Worm (Caenorhabditis elegans) whole organism, late embryonic: ENCODE measurements around the gene F56B3.4.
A peak's percentile ranks its signal among the peaks of the same experiment; 100 is the strongest.

Source experiments
- C08G9.2 ChIP-seq: sonication (generic microtip); optimal IDR thresholded peaks from 2 replicates; lab custom pipeline; 2016; ENCODE audit warnings: mild to moderate bottlenecking, missing genetic modification characterization, moderate library complexity, missing compliant biosample characterization
- C38D4.7 ChIP-seq: fragments of 200-800 bp; sonication (Bioruptor generic); optimal IDR thresholded peaks from 2 replicates; lab custom pipeline; 2018; ENCODE audit warnings: mild to moderate bottlenecking, missing genetic modification characterization, moderate library complexity, missing compliant biosample characterization
- K09A11.1 ChIP-seq: sonication (generic microtip); optimal IDR thresholded peaks from 2 replicates; lab custom pipeline; 2017; ENCODE audit warnings: antibody characterized with exemption, mild to moderate bottlenecking, missing genetic modification characterization, missing compliant biosample characterization; ENCODE audit not compliant: insufficient read depth
- ceh-14 ChIP-seq: sonication (generic microtip); optimal IDR thresholded peaks from 2 replicates; lab custom pipeline; 2016; ENCODE audit warnings: missing genotype, missing genetic modification characterization, missing compliant biosample characterization
- ceh-18 ChIP-seq: sonication (generic microtip); optimal IDR thresholded peaks from 2 replicates; lab custom pipeline; 2016; ENCODE audit warnings: missing genetic modification characterization, missing compliant biosample characterization
- ceh-19 ChIP-seq: fragments of 200-800 bp; sonication (Bioruptor generic); optimal IDR thresholded peaks from 2 replicates; lab custom pipeline; 2018; ENCODE audit warnings: mild to moderate bottlenecking, missing genetic modification characterization, missing compliant biosample characterization
- ceh-22 ChIP-seq: sonication (generic microtip); optimal IDR thresholded peaks from 2 replicates; lab custom pipeline; 2017; ENCODE audit warnings: missing biosample characterization, missing genetic modification characterization
- ceh-31 ChIP-seq: sonication (generic microtip); optimal IDR thresholded peaks from 2 replicates; lab custom pipeline; 2016; ENCODE audit warnings: missing genetic modification characterization, missing compliant biosample characterization
- ceh-34 ChIP-seq: sonication (generic microtip); optimal IDR thresholded peaks from 2 replicates; lab custom pipeline; 2016; ENCODE audit warnings: mild to moderate bottlenecking, missing genetic modification characterization, missing compliant biosample characterization
- ceh-9 ChIP-seq: sonication (generic microtip); optimal IDR thresholded peaks from 2 replicates; lab custom pipeline; 2016; ENCODE audit warnings: mild to moderate bottlenecking, missing genetic modification characterization, inconsistent platforms, missing compliant biosample characterization
- che-1 ChIP-seq: sonication (generic microtip); optimal IDR thresholded peaks from 2 replicates; lab custom pipeline; 2016; ENCODE audit warnings: mild to moderate bottlenecking, missing genetic modification characterization, missing compliant biosample characterization
- dmd-4 ChIP-seq: sonication (generic microtip); optimal IDR thresholded peaks from 2 replicates; lab custom pipeline; 2016; ENCODE audit warnings: borderline replicate concordance, missing genetic modification characterization, missing compliant biosample characterization
- elt-2 ChIP-seq: sonication (generic microtip); optimal IDR thresholded peaks from 2 replicates; lab custom pipeline; 2016; ENCODE audit warnings: missing genetic modification reagents, missing genetic modification characterization, missing compliant biosample characterization
- ets-4 ChIP-seq: sonication (generic microtip); optimal IDR thresholded peaks from 2 replicates; lab custom pipeline; 2016; ENCODE audit warnings: missing genetic modification characterization, missing compliant biosample characterization
- eyg-1 ChIP-seq: sonication (generic microtip); optimal IDR thresholded peaks from 2 replicates; lab custom pipeline; 2016; ENCODE audit warnings: missing genotype, missing genetic modification characterization, missing compliant biosample characterization
- fax-1 ChIP-seq: sonication (generic microtip); optimal IDR thresholded peaks from 2 replicates; lab custom pipeline; 2016; ENCODE audit warnings: missing genotype, missing genetic modification characterization, missing compliant biosample characterization
- fkh-6 ChIP-seq: sonication (generic microtip); optimal IDR thresholded peaks from 2 replicates; lab custom pipeline; 2016; ENCODE audit warnings: missing genetic modification characterization, missing compliant biosample characterization
- hlh-13 ChIP-seq: fragments of 200-800 bp; sonication (Bioruptor generic); optimal IDR thresholded peaks from 2 replicates; lab custom pipeline; 2018; ENCODE audit warnings: mild to moderate bottlenecking, missing genetic modification characterization, missing compliant biosample characterization
- hlh-15 ChIP-seq: sonication (generic microtip); optimal IDR thresholded peaks from 2 replicates; lab custom pipeline; 2016; ENCODE audit warnings: missing genetic modification characterization, missing compliant biosample characterization
- hlh-30 ChIP-seq: sonication (generic microtip); optimal IDR thresholded peaks from 2 replicates; lab custom pipeline; 2017; ENCODE audit warnings: antibody characterized with exemption, missing genetic modification characterization, missing compliant biosample characterization; ENCODE audit not compliant: insufficient read depth
- hlh-8 ChIP-seq: sonication (generic microtip); optimal IDR thresholded peaks from 2 replicates; lab custom pipeline; 2016; ENCODE audit warnings: missing genotype, missing genetic modification characterization, missing compliant biosample characterization
- lin-11 ChIP-seq: fragments of 200-800 bp; sonication (Bioruptor generic); optimal IDR thresholded peaks from 2 replicates; lab custom pipeline; 2018; ENCODE audit warnings: mild to moderate bottlenecking, missing genetic modification characterization, missing compliant biosample characterization
- mec-3 ChIP-seq: sonication (generic microtip); optimal IDR thresholded peaks from 2 replicates; lab custom pipeline; 2016; ENCODE audit warnings: borderline replicate concordance, missing genetic modification characterization, missing compliant biosample characterization
- nfya-1 ChIP-seq: sonication (generic microtip); optimal IDR thresholded peaks from 2 replicates; lab custom pipeline; 2017; ENCODE audit warnings: missing genetic modification characterization, mild to moderate bottlenecking, missing compliant biosample characterization, antibody characterized with exemption, moderate library complexity
- nhr-11 ChIP-seq: fragments of 150-350 bp; optimal IDR thresholded peaks from 2 replicates; lab custom pipeline; 2014; ENCODE audit warnings: missing biosample characterization, missing genetic modification characterization
- nhr-232 ChIP-seq: sonication (generic microtip); optimal IDR thresholded peaks from 2 replicates; lab custom pipeline; 2016; ENCODE audit warnings: missing genetic modification characterization, missing compliant biosample characterization
- npax-4 ChIP-seq: sonication (generic microtip); optimal IDR thresholded peaks from 2 replicates; lab custom pipeline; 2016; ENCODE audit warnings: missing genetic modification characterization, missing compliant biosample characterization
- pha-4 ChIP-seq: fragments of 150-350 bp; optimal IDR thresholded peaks from 2 replicates; lab custom pipeline; 2018; ENCODE audit warnings: missing biosample characterization, missing genetic modification reagents, missing genetic modification characterization
- ref-2 ChIP-seq: sonication (generic microtip); optimal IDR thresholded peaks from 2 replicates; lab custom pipeline; 2016; ENCODE audit warnings: missing genetic modification characterization, missing compliant biosample characterization
- rnt-1 ChIP-seq: sonication (generic microtip); optimal IDR thresholded peaks from 2 replicates; lab custom pipeline; 2016; ENCODE audit warnings: missing genetic modification characterization, missing compliant biosample characterization
- sdc-2 ChIP-seq: sonication (generic microtip); optimal IDR thresholded peaks from 2 replicates; lab custom pipeline; 2016; ENCODE audit warnings: missing genotype, missing genetic modification characterization, missing compliant biosample characterization
- tbx-2 ChIP-seq: sonication (generic microtip); optimal IDR thresholded peaks from 2 replicates; lab custom pipeline; 2016; ENCODE audit warnings: missing genetic modification characterization, missing compliant biosample characterization
- ttx-3 ChIP-seq: sonication (generic microtip); optimal IDR thresholded peaks from 2 replicates; lab custom pipeline; 2016; ENCODE audit warnings: missing genetic modification reagents, missing genetic modification characterization, missing compliant biosample characterization
- unc-3 ChIP-seq, 2 experiments: fragments of 200-800 bp in 1 of 2; sonication (Bioruptor generic) in 1 of 2; sonication (generic microtip) in 1 of 2; conservative IDR thresholded peaks in 1 of 2; optimal IDR thresholded peaks in 1 of 2; 2 replicates each; pipeline versions ENCODE4 v1.3.6 to Lab custom; 2016 to 2022; ENCODE audit warnings: missing compliant biosample characterization in 2 of 2, missing genetic modification characterization in 2 of 2, missing genetic modification reagents in 1 of 2
- unc-55 ChIP-seq: sonication (generic microtip); optimal IDR thresholded peaks from 2 replicates; lab custom pipeline; 2017; ENCODE audit warnings: missing biosample characterization, missing genetic modification reagents, missing genetic modification characterization
- zip-5 ChIP-seq: sonication (generic microtip); optimal IDR thresholded peaks from 2 replicates; lab custom pipeline; 2016; ENCODE audit warnings: missing genetic modification characterization, missing compliant biosample characterization

F56B3.4 gene

ce11 chrIV:749557-749956, 44.5 kb downstream of the F56B3.4 start:
- TF ChIP-seq hlh-13 (GFP tag; lab: Kevin White, UChicago) (no peak), unc-3 (GFP tag; conservative IDR thresholded peaks at IDR 0.05; lab: Robert Waterston, UW) (no peak), unc-3 (tag; optimal IDR thresholded peaks at IDR 0.05; lab: Kevin White, UChicago) (no peak), ceh-14 (tag; lab: Kevin White, UChicago) (no peak), ceh-19 (no peak)

DNA sequence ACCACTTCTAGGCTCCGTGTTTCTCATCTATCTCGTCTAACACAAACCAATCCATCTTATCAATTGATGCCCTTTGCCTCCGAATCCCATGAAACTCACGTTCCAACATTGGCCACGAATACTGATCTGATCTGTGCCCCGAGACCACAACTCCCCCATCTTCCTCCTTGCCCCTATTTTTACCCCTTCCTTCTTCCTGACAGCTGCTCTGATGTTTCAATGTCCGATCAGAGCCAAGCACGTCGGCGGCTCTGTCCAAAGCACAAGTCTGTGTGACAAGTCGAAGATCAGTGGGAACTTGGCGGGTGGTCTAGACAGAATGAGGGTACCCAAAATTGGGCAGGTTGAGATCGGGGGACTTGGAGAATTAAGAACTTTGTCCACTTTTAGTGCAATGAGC, 47.7 kb downstream of the F56B3.4 start:
- no peak for TF ChIP-seq nhr-232 (tag; lab: Kevin White, UChicago)
- no peak for TF ChIP-seq nhr-11 (tag; lab: Kevin White, UChicago)
- TF ChIP-seq lin-11, result no peak
- TF ChIP-seq C38D4.7 (GFP tag; lab: Kevin White, UChicago), result no peak
- no peak for TF ChIP-seq C08G9.2 (tag; lab: Kevin White, UChicago)
- no peak for TF ChIP-seq dmd-4 (tag; lab: Kevin White, UChicago)
- no peak for TF ChIP-seq ceh-22 (tag; lab: Kevin White, UChicago)
- no peak for TF ChIP-seq nfya-1 (tag; lab: Kevin White, UChicago)
- TF ChIP-seq unc-55 (GFP tag; lab: Kevin White, UChicago), result no peak
- no peak for TF ChIP-seq eyg-1 (tag; lab: Kevin White, UChicago)
- no peak for TF ChIP-seq npax-4 (tag; lab: Kevin White, UChicago)
- no peak for TF ChIP-seq tbx-2 (tag; lab: Kevin White, UChicago)
- TF ChIP-seq fax-1 (tag; lab: Kevin White, UChicago), result no peak
- no peak for TF ChIP-seq hlh-8 (tag; lab: Kevin White, UChicago)
- no peak for TF ChIP-seq ceh-9 (tag; lab: Kevin White, UChicago)
- TF ChIP-seq, all 69 proteins: peak for 0

- TF ChIP-seq hlh-8 (tag; lab: Kevin White, UChicago) (no peak), ceh-18 (tag; lab: Kevin White, UChicago) (no peak), lin-11 (no peak), ceh-9 (tag; lab: Kevin White, UChicago) (no peak), mec-3 (tag; lab: Kevin White, UChicago) (no peak), ref-2 (tag; lab: Kevin White, UChicago) (peak; percentile 40), fkh-6 (tag; lab: Kevin White, UChicago) (no peak), nfya-1 (tag; lab: Kevin White, UChicago) (no peak), sdc-2 (no peak), che-1 (tag; lab: Kevin White, UChicago) (no peak), K09A11.1 (no peak), pha-4 (tag; lab: Kevin White, UChicago) (no peak), rnt-1 (tag; lab: Kevin White, UChicago) (no peak), hlh-15 (tag; lab: Kevin White, UChicago) (no peak), ceh-31 (no peak), unc-55 (GFP tag; lab: Kevin White, UChicago) (peak; percentile 67), ttx-3 (tag; lab: Kevin White, UChicago) (no peak)
These were observed 52.2 kb downstream of the F56B3.4 start for ce11 chrIV:741831-742230.

ce11 chrIV:740674-741073, 53.4 kb downstream of the F56B3.4 start:
- TF ChIP-seq unc-55 (GFP tag; lab: Kevin White, UChicago) (peak; percentile 94), hlh-30 (no peak), ets-4 (tag; lab: Kevin White, UChicago) (no peak), zip-5 (no peak), ceh-34 (tag; lab: Kevin White, UChicago) (no peak), elt-2 (tag; lab: Kevin White, UChicago) (no peak), fkh-6 (tag; lab: Kevin White, UChicago) (no peak), nfya-1 (tag; lab: Kevin White, UChicago) (no peak)
- TF ChIP-seq, all 69 proteins: peak for 1
